Fruit fly (Drosophila melanogaster) whole organism, prepupa: ENCODE data around the gene JTBR.

Source experiments
- Blimp-1 ChIP-seq: fragments of 200-800 bp; sonication (Bioruptor generic); optimal IDR thresholded peaks from 3 replicates; lab custom pipeline; 2017; ENCODE audit warnings: missing biosample characterization, missing genetic modification characterization, mild to moderate bottlenecking, moderate library complexity, missing genetic modification reagents
- CG10669 ChIP-seq: fragments of 200-800 bp; sonication (Bioruptor generic); optimal IDR thresholded peaks from 3 replicates; lab custom pipeline; 2018; ENCODE audit warnings: missing biosample characterization, mild to moderate bottlenecking, missing genetic modification characterization, moderate library complexity
- CG11294 ChIP-seq: fragments of 200-800 bp; sonication (Bioruptor generic); IDR thresholded peaks from 2 replicates; pipeline ENCODE4 v1.3.6; 2022; ENCODE audit warnings: missing biosample characterization, missing genetic modification characterization
- CG11902 ChIP-seq: fragments of 200-800 bp; sonication (Bioruptor generic); optimal IDR thresholded peaks from 3 replicates; lab custom pipeline; 2016; ENCODE audit warnings: missing biosample characterization, missing genetic modification characterization
- CG15336 ChIP-seq: fragments of 200-800 bp; sonication (Bioruptor generic); IDR thresholded peaks from 2 replicates; pipeline ENCODE4 v1.3.6; 2022; ENCODE audit warnings: missing biosample characterization, missing genetic modification characterization
- CG1621 ChIP-seq: fragments of 200-800 bp; sonication (Bioruptor generic); optimal IDR thresholded peaks from 3 replicates; lab custom pipeline; 2018; ENCODE audit warnings: missing biosample characterization, mild to moderate bottlenecking, missing genetic modification characterization
- CG16779 ChIP-seq: fragments of 200-800 bp; sonication (Bioruptor generic); optimal IDR thresholded peaks from 3 replicates; lab custom pipeline; 2017; ENCODE audit warnings: missing biosample characterization, mild to moderate bottlenecking, missing genetic modification characterization
- CG3032 ChIP-seq: fragments of 200-800 bp; optimal IDR thresholded peaks from 2 replicates; lab custom pipeline; 2019; ENCODE audit warnings: missing biosample characterization, mild to moderate bottlenecking, missing genetic modification characterization, moderate library complexity
- CG31627 ChIP-seq: fragments of 200-800 bp; sonication (Bioruptor generic); optimal IDR thresholded peaks from 3 replicates; lab custom pipeline; 2016; ENCODE audit warnings: missing biosample characterization, missing genetic modification characterization
- CG32006 ChIP-seq: fragments of 200-800 bp; sonication (Bioruptor generic); optimal IDR thresholded peaks from 3 replicates; lab custom pipeline; 2017; ENCODE audit warnings: missing biosample characterization, mild to moderate bottlenecking, missing genetic modification characterization
- CG34406 ChIP-seq: fragments of 200-800 bp; sonication (Bioruptor generic); optimal IDR thresholded peaks from 3 replicates; lab custom pipeline; 2016; ENCODE audit warnings: missing biosample characterization, missing genetic modification characterization
- CG3919 ChIP-seq: fragments of 200-800 bp; sonication (Bioruptor generic); optimal IDR thresholded peaks from 3 replicates; lab custom pipeline; 2016; ENCODE audit warnings: missing biosample characterization, missing genetic modification characterization
- CG4318 ChIP-seq: fragments of 200-800 bp; sonication (Bioruptor generic); optimal IDR thresholded peaks from 3 replicates; lab custom pipeline; 2017; ENCODE audit warnings: missing biosample characterization, mild to moderate bottlenecking, missing genetic modification characterization
- CG6163 ChIP-seq: fragments of 200-800 bp; sonication (Bioruptor generic); IDR thresholded peaks from 3 replicates; pipeline ENCODE4 v1.3.6; 2022; ENCODE audit warnings: missing biosample characterization, missing genetic modification characterization
- CG6854 ChIP-seq: fragments of 200-800 bp; sonication (Bioruptor generic); optimal IDR thresholded peaks from 2 replicates; lab custom pipeline; 2017; ENCODE audit warnings: missing biosample characterization, mild to moderate bottlenecking, missing genetic modification characterization
- CG8119 ChIP-seq: fragments of 200-800 bp; sonication (Bioruptor generic); IDR thresholded peaks from 3 replicates; pipeline ENCODE4 v1.3.6; 2022; ENCODE audit warnings: missing biosample characterization, missing genetic modification characterization
- CG8319 ChIP-seq: fragments of 200-800 bp; sonication (Bioruptor generic); optimal IDR thresholded peaks from 3 replicates; lab custom pipeline; 2016; ENCODE audit warnings: missing biosample characterization, missing genetic modification characterization
- Eip75B ChIP-seq: fragments of 200-800 bp; sonication (Bioruptor generic); optimal IDR thresholded peaks from 3 replicates; lab custom pipeline; 2016; ENCODE audit warnings: missing biosample characterization, missing genetic modification characterization
- Ets96B ChIP-seq: fragments of 200-800 bp; optimal IDR thresholded peaks from 2 replicates; lab custom pipeline; 2019; ENCODE audit warnings: missing biosample characterization, mild to moderate bottlenecking, missing genetic modification characterization, moderate library complexity
- Gug ChIP-seq: fragments of 200-800 bp; sonication (Bioruptor generic); IDR thresholded peaks from 2 replicates; pipeline ENCODE4 v1.3.6; 2022; ENCODE audit warnings: missing biosample characterization, missing genetic modification characterization
- Hr38 ChIP-seq: sonication (Bioruptor generic); optimal IDR thresholded peaks from 2 replicates; lab custom pipeline; 2016; ENCODE audit warnings: missing biosample characterization, missing genetic modification characterization
- Hr4 ChIP-seq: fragments of 200-800 bp; sonication (Bioruptor generic); optimal IDR thresholded peaks from 3 replicates; lab custom pipeline; 2016; ENCODE audit warnings: missing biosample characterization, missing genetic modification characterization
- Met ChIP-seq: fragments of 200-800 bp; sonication (Bioruptor generic); optimal IDR thresholded peaks from 3 replicates; lab custom pipeline; 2016; ENCODE audit warnings: missing biosample characterization, missing genetic modification characterization
- OdsH ChIP-seq: fragments of 200-800 bp; sonication (Bioruptor generic); optimal IDR thresholded peaks from 3 replicates; lab custom pipeline; 2016; ENCODE audit warnings: missing biosample characterization, missing genetic modification characterization
- Smox ChIP-seq: fragments of 200-800 bp; sonication (Bioruptor generic); optimal IDR thresholded peaks from 3 replicates; lab custom pipeline; 2016; ENCODE audit warnings: missing biosample characterization, missing genetic modification characterization
- Sox14 ChIP-seq: fragments of 200-800 bp; sonication (Bioruptor generic); optimal IDR thresholded peaks from 3 replicates; lab custom pipeline; 2016; ENCODE audit warnings: missing biosample characterization, missing genetic modification characterization
- Sox15 ChIP-seq: fragments of 200-800 bp; sonication (Bioruptor generic); optimal IDR thresholded peaks from 3 replicates; lab custom pipeline; 2016; ENCODE audit warnings: missing biosample characterization, missing genetic modification characterization
- acj6 ChIP-seq: fragments of 200-800 bp; sonication (Bioruptor generic); optimal IDR thresholded peaks from 3 replicates; lab custom pipeline; 2016; ENCODE audit warnings: missing biosample characterization, missing genetic modification characterization
- cyc ChIP-seq: fragments of 200-800 bp; sonication (Bioruptor generic); optimal IDR thresholded peaks from 3 replicates; lab custom pipeline; 2016; ENCODE audit warnings: missing biosample characterization, missing genetic modification characterization
- dac ChIP-seq: fragments of 200-800 bp; sonication (Bioruptor generic); optimal IDR thresholded peaks from 2 replicates; lab custom pipeline; 2017; ENCODE audit warnings: missing biosample characterization, mild to moderate bottlenecking, missing genetic modification characterization
- dsx ChIP-seq: fragments of 200-800 bp; optimal IDR thresholded peaks from 3 replicates; lab custom pipeline; 2019; ENCODE audit warnings: missing biosample characterization, mild to moderate bottlenecking, missing genetic modification characterization, moderate library complexity; ENCODE audit not compliant: poor library complexity, severe bottlenecking
- eg ChIP-seq: fragments of 200-800 bp; sonication (Bioruptor generic); IDR thresholded peaks from 3 replicates; pipeline ENCODE4 v1.3.6; 2022; ENCODE audit warnings: missing biosample characterization, missing genetic modification characterization
- esn ChIP-seq: fragments of 200-800 bp; sonication (Bioruptor generic); optimal IDR thresholded peaks from 2 replicates; lab custom pipeline; 2016; ENCODE audit warnings: missing biosample characterization, mild to moderate bottlenecking, missing genetic modification characterization, moderate library complexity
- fd59A ChIP-seq: fragments of 200-800 bp; sonication (Bioruptor generic); optimal IDR thresholded peaks from 2 replicates; lab custom pipeline; 2017; ENCODE audit warnings: missing biosample characterization, mild to moderate bottlenecking, missing genetic modification characterization, missing genetic modification reagents
- fd85E ChIP-seq: fragments of 200-800 bp; sonication (Bioruptor generic); optimal IDR thresholded peaks from 3 replicates; lab custom pipeline; 2016; ENCODE audit warnings: missing biosample characterization, missing genetic modification characterization
- fkh ChIP-seq: fragments of 200-800 bp; sonication (Bioruptor generic); optimal IDR thresholded peaks from 3 replicates; lab custom pipeline; 2017; ENCODE audit warnings: missing biosample characterization, mild to moderate bottlenecking, missing genetic modification characterization, moderate library complexity
- lz ChIP-seq: fragments of 200-800 bp; sonication (Bioruptor generic); optimal IDR thresholded peaks from 3 replicates; lab custom pipeline; 2016; ENCODE audit warnings: missing biosample characterization, missing genetic modification characterization
- pdm3 ChIP-seq: fragments of 200-800 bp; sonication (Bioruptor generic); optimal IDR thresholded peaks from 3 replicates; lab custom pipeline; 2016; ENCODE audit warnings: missing biosample characterization, missing genetic modification characterization
- salr ChIP-seq, 2 experiments: fragments of 200-800 bp; sonication (Bioruptor generic); optimal IDR thresholded peaks; 3 replicates each; lab custom pipeline; 2016 to 2018; ENCODE audit warnings: missing biosample characterization in 2 of 2, missing genetic modification characterization in 2 of 2, mild to moderate bottlenecking in 1 of 2
- spab ChIP-seq: fragments of 200-800 bp; sonication (Bioruptor generic); optimal IDR thresholded peaks from 2 replicates; lab custom pipeline; 2017; ENCODE audit warnings: missing biosample characterization, mild to moderate bottlenecking, missing genetic modification characterization, missing genetic modification reagents
- svp ChIP-seq: fragments of 200-800 bp; sonication (Bioruptor generic); peaks from one replicate; lab custom pipeline; 2016; ENCODE audit warnings: missing biosample characterization, missing genetic modification characterization
- topi ChIP-seq: fragments of 200-800 bp; sonication (Bioruptor generic); optimal IDR thresholded peaks from 3 replicates; lab custom pipeline; 2016; ENCODE audit warnings: missing biosample characterization, missing genetic modification characterization

JTBR gene

DNA sequence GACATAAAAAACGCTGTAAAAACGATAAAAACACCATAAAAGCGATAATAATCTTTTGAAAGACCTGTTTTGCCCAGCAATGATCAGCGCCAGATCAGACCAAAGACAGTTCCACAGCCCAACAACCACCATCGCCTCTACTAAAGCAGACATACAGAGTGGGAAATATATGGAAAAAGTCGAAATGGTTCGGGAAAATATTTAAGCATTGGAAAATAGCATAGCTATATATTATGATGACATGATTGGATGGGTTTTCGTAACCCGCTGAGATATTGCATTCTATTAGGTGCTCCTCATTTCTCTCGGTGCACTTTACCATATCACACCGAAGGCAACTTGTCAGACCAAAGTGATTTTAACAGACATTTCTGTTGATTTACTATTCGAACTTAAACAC, 6.0 kb upstream of the JTBR start (continued):
- peak; percentile 80 for TF ChIP-seq CG34406
- TF ChIP-seq dsx (GFP tag; lab: Kevin White, UChicago), result peak; percentile 85
- TF ChIP-seq CG32006, result peak; percentile 82
- TF ChIP-seq CG4318, result no peak
- peak; percentile 90 for TF ChIP-seq CG15336 (GFP tag; lab: Robert Waterston, UW)
- peak in 1 of 2 experiments; percentile 73 for TF ChIP-seq salr (GFP tag; optimal IDR thresholded peaks at IDR 0.05; lab: Kevin White, UChicago)
- TF ChIP-seq CG16779 (tag; lab: Kevin White, UChicago), result no peak
- peak; percentile 87 for TF ChIP-seq pdm3 (GFP tag; lab: Kevin White, UChicago)
- TF ChIP-seq CG1621 (tag; lab: Kevin White, UChicago), result peak; percentile 85
- TF ChIP-seq spab (GFP tag; lab: Kevin White, UChicago), result peak; percentile 82
- TF ChIP-seq dac, result peak; percentile 28
- no peak for TF ChIP-seq Smox (GFP tag; lab: Kevin White, UChicago)
- TF ChIP-seq fkh, result no peak
- peak; percentile 75 for TF ChIP-seq topi (GFP tag; lab: Kevin White, UChicago)
- TF ChIP-seq, all 60 proteins: peak for 38

DNA sequence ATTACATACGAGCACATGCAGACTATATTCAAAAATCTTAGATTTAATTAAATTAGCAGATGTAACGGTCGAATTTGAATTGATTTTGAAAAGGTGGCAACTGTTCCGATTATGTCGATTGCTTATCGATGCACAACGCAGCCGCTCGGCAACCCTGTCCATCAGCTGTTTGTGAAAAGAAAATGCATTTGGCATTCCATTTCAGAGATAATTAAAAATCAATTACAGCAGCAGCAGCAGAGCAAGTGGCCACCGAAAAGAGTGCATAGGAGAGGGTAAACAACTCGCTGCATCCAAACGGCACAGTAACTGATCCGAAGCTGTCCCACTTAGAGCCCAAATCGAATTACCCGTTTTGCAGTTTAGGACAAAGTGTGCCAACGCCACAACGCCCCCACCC, 4.0 kb downstream of the JTBR start, which contains the start of gene Patj:
TSS of gene Patj (plus strand) at position 155 of the 400 bp plus-strand sequence.
- TF ChIP-seq CG4318 (no peak), Blimp-1 (GFP tag; lab: Kevin White, UChicago) (no peak), salr (GFP tag; optimal IDR thresholded peaks at IDR 0.05; lab: Kevin White, UChicago) (no peak), Smox (GFP tag; lab: Kevin White, UChicago) (no peak), lz (no peak), CG11902 (no peak), cyc (no peak), CG15336 (GFP tag; lab: Robert Waterston, UW) (no peak), CG3032 (tag; lab: Kevin White, UChicago) (no peak), CG1621 (tag; lab: Kevin White, UChicago) (no peak), OdsH (GFP tag; lab: Kevin White, UChicago) (no peak), eg (GFP tag; lab: Robert Waterston, UW) (no peak), CG11294 (GFP tag; lab: Robert Waterston, UW) (no peak), fd85E (GFP tag; lab: Kevin White, UChicago) (no peak)
- TF ChIP-seq, all 60 proteins: peak for 0

DNA sequence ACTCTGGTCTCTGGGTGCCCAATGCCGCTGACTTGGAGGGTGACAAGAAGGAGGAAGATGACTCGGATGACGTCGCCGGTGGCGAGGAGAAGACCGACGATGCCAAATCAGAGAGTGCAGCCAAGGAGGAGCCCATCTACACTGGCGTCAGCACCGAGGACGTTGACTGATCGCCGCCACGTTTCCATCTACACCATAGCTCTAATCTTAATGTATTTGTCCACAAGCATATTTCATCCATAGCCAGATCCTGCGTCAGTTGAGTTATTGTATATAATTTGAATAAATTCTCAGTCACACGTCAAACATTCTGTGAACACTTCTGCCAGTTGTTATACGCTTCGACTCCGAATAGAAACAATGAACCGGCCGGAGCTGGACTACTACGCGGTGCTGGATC, 5.7 kb downstream of the JTBR start, which contains the start of gene CG12020:
TSS of gene CG12020 (plus strand) at position 301 of the 400 bp plus-strand sequence.
- no peak for TF ChIP-seq CG31627 (GFP tag; lab: Kevin White, UChicago)
- no peak for TF ChIP-seq fkh
- no peak for TF ChIP-seq CG3919
- no peak for TF ChIP-seq CG8319
- no peak for TF ChIP-seq Smox (GFP tag; lab: Kevin White, UChicago)
- TF ChIP-seq Hr38 (GFP tag; lab: Kevin White, UChicago), result no peak
- no peak for TF ChIP-seq CG6854 (GFP tag; lab: Kevin White, UChicago)
- no peak for TF ChIP-seq acj6 (GFP tag; lab: Kevin White, UChicago)
- no peak for TF ChIP-seq fd59A
- no peak for TF ChIP-seq CG34406
- TF ChIP-seq dac, result no peak
- TF ChIP-seq lz, result no peak
- TF ChIP-seq CG32006, result no peak
- no peak for TF ChIP-seq svp (GFP tag; lab: Kevin White, UChicago)
- no peak for TF ChIP-seq Blimp-1 (GFP tag; lab: Kevin White, UChicago)
- TF ChIP-seq fd85E (GFP tag; lab: Kevin White, UChicago), result no peak
- no peak for TF ChIP-seq CG11902
- TF ChIP-seq Eip75B (GFP tag; lab: Kevin White, UChicago), result no peak

DNA sequence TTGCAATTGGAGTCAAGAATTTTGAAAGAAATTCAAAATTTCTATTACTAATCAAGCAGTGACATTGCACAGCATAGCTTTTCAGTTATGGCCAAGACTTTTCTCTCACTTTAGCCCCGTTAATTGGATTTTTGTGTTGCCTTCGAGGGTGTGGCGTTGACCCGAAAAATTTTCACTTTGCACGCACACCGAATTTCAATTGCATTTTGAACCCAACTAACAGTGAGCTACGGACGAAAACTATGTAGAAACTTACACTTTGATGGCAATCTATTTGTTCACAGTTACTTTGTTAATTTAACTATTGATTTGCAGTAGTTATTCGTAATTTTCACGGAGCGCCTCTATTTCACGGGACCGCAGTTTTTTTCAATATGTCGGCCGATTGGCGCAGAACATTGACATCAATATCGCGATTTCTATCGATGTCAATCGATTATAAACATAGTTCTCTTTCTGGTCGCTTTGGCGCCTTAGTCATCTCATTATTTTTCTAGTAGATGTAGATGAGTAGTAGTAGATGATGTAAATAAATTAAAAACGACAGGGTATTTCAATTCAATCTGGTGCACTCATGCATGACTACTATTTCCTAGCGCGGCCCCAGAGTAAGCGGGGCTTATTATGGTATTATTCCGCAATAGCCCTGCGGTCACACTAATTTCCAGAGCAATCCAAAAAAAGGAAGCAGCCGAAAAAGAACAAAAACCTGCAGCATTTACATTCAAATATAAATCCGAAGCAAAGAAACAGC, 7.5 kb downstream of the JTBR start, which contains the start of the genes alpha-Spec, dlt and Cdc37:
TSS of gene alpha-Spec (minus strand) at position 386 of the 754 bp plus-strand sequence.
TSS of gene dlt (minus strand) at position 386 of the 754 bp plus-strand sequence.
TSS of gene Cdc37 (plus strand) at position 450 of the 754 bp plus-strand sequence.
- no peak for TF ChIP-seq CG6163 (GFP tag; lab: Robert Waterston, UW)
- TF ChIP-seq salr (GFP tag; optimal IDR thresholded peaks at IDR 0.05; lab: Kevin White, UChicago), result peak in 1 of 2 experiments; percentile 3
- no peak for TF ChIP-seq Blimp-1 (GFP tag; lab: Kevin White, UChicago)
- no peak for TF ChIP-seq Sox15 (GFP tag; lab: Kevin White, UChicago)
- peak; percentile 35 for TF ChIP-seq lz
- TF ChIP-seq Gug (GFP tag; lab: Robert Waterston, UW), result no peak
- TF ChIP-seq eg (GFP tag; lab: Robert Waterston, UW), result 0 out of 3 replicates have a peak, but pooled peaks have one; percentile 29
- no peak for TF ChIP-seq Met (GFP tag; lab: Kevin White, UChicago)
- TF ChIP-seq CG8119, result 0 out of 3 replicates have a peak, but pooled peaks have one; percentile 27
- TF ChIP-seq CG31627 (GFP tag; lab: Kevin White, UChicago), result peak; percentile 27
- TF ChIP-seq Sox14 (GFP tag; lab: Kevin White, UChicago), result peak; percentile 70
- TF ChIP-seq cyc, result peak; percentile 33
- TF ChIP-seq esn (GFP tag; lab: Kevin White, UChicago), result peak; percentile 39
- TF ChIP-seq dsx (GFP tag; lab: Kevin White, UChicago), result peak; percentile 49
- TF ChIP-seq fkh, result no peak
- TF ChIP-seq Ets96B, result peak; percentile 61
- no peak for TF ChIP-seq CG11902
- peak; percentile 42 for TF ChIP-seq CG1621 (tag; lab: Kevin White, UChicago)
- TF ChIP-seq CG10669, result no peak
- no peak for TF ChIP-seq Hr4 (GFP tag; lab: Kevin White, UChicago)
- no peak for TF ChIP-seq topi (GFP tag; lab: Kevin White, UChicago)
- TF ChIP-seq CG3032 (tag; lab: Kevin White, UChicago), result peak; percentile 21
